Fruit fly (Drosophila melanogaster) S2 (cell line): ENCODE measurements around the gene VhaM9.7-a.

Experiments used
- CG8478 ChIP-seq: fragments of >200 bp; optimal IDR thresholded peaks from 2 replicates; lab custom pipeline; 2018
- CTCF ChIP-seq, 2 experiments: fragments of >200 bp; optimal IDR thresholded peaks; 2 replicates each; lab custom pipeline; 2018

dm6 chr3L:4269920-4270319 lies 7.4 kb downstream of the VhaM9.7-a start:
- TF ChIP-seq CG8478 (lab: Kevin White, UChicago) = no peak
- TF ChIP-seq CTCF (optimal IDR thresholded peaks at IDR 0.05; lab: Kevin White, UChicago) = no peak
